Fruit fly (Drosophila melanogaster) whole organism, embryonic: ENCODE data around the gene CG4020.

Experiments used
- Asciz ChIP-seq: fragments of 200-800 bp; sonication (Bioruptor generic); optimal IDR thresholded peaks from 2 replicates; lab custom pipeline; 2017; ENCODE audit warnings: missing biosample characterization, mild to moderate bottlenecking, missing genetic modification characterization, missing genetic modification reagents
- Awh ChIP-seq: fragments of 200-800 bp; sonication (Bioruptor generic); IDR thresholded peaks from 2 replicates; pipeline ENCODE4, ENCODE4 v1.3.6; 2022; ENCODE audit warnings: missing biosample characterization, missing genetic modification characterization
- Blimp-1 ChIP-seq: fragments of 200-800 bp; sonication (Bioruptor generic); optimal IDR thresholded peaks from 3 replicates; lab custom pipeline; 2018; ENCODE audit warnings: missing biosample characterization, missing genetic modification characterization, mild to moderate bottlenecking, moderate library complexity, missing genetic modification reagents
- BtbVII ChIP-seq: fragments of 200-800 bp; sonication (Bioruptor generic); optimal IDR thresholded peaks from 3 replicates; lab custom pipeline; 2017; ENCODE audit warnings: missing biosample characterization, mild to moderate bottlenecking, missing genetic modification characterization
- CG10147 ChIP-seq: fragments of 200-800 bp; sonication (Bioruptor generic); optimal IDR thresholded peaks from 2 replicates; lab custom pipeline; 2019; ENCODE audit warnings: missing biosample characterization, mild to moderate bottlenecking, missing genetic modification characterization, moderate library complexity
- CG11085 ChIP-seq: fragments of 200-800 bp; sonication (Bioruptor generic); IDR thresholded peaks from 2 replicates; pipeline ENCODE4 v1.3.6; 2022; ENCODE audit warnings: missing biosample characterization, missing genetic modification characterization
- CG11398 ChIP-seq: fragments of 200-800 bp; sonication (Bioruptor generic); optimal IDR thresholded peaks from 2 replicates; lab custom pipeline; 2016; ENCODE audit warnings: missing biosample characterization, missing genetic modification characterization
- CG11723 ChIP-seq: fragments of 200-800 bp; sonication (Bioruptor generic); optimal IDR thresholded peaks from 2 replicates; lab custom pipeline; 2017; ENCODE audit warnings: missing biosample characterization, mild to moderate bottlenecking, missing genetic modification characterization
- CG14014 ChIP-seq: fragments of 200-800 bp; sonication (Bioruptor generic); IDR thresholded peaks from 2 replicates; pipeline ENCODE4 v1.3.6; 2022; ENCODE audit warnings: missing biosample characterization, missing genetic modification characterization
- CG14965 ChIP-seq: fragments of 200-800 bp; sonication (Bioruptor generic); optimal IDR thresholded peaks from 2 replicates; lab custom pipeline; 2016; ENCODE audit warnings: missing biosample characterization, missing genetic modification characterization, borderline replicate concordance
- CG17912 ChIP-seq: fragments of 200-800 bp; sonication (Bioruptor generic); optimal IDR thresholded peaks from 2 replicates; lab custom pipeline; 2018; ENCODE audit warnings: missing biosample characterization, mild to moderate bottlenecking, missing genetic modification characterization
- CG2875 ChIP-seq: fragments of 200-800 bp; sonication (Bioruptor generic); optimal IDR thresholded peaks from 2 replicates; lab custom pipeline; 2017; ENCODE audit warnings: missing biosample characterization, mild to moderate bottlenecking, missing genetic modification characterization, missing genetic modification reagents
- CG31441 ChIP-seq: fragments of 200-800 bp; sonication (Bioruptor generic); IDR thresholded peaks from 2 replicates; pipeline ENCODE4 v1.3.6; 2022; ENCODE audit warnings: missing biosample characterization, missing genetic modification characterization
- CG3407 ChIP-seq: fragments of 200-800 bp; sonication (Bioruptor generic); optimal IDR thresholded peaks from 2 replicates; lab custom pipeline; 2018; ENCODE audit warnings: missing biosample characterization, mild to moderate bottlenecking, missing genetic modification characterization
- CG3838 ChIP-seq: fragments of 200-800 bp; sonication (Bioruptor generic); optimal IDR thresholded peaks from 3 replicates; lab custom pipeline; 2016; ENCODE audit warnings: missing biosample characterization, missing genetic modification characterization
- CG3847 ChIP-seq: fragments of 200-800 bp; sonication (Bioruptor generic); IDR thresholded peaks from 2 replicates; pipeline ENCODE4 v1.3.6; 2022; ENCODE audit warnings: missing biosample characterization, missing genetic modification characterization
- CG4730 ChIP-seq: fragments of 200-800 bp; sonication (Bioruptor generic); IDR thresholded peaks from 2 replicates; pipeline ENCODE4 v1.3.6; 2022; ENCODE audit warnings: missing biosample characterization, missing genetic modification characterization
- CG5953 ChIP-seq: fragments of 200-800 bp; sonication (Bioruptor generic); IDR thresholded peaks from 2 replicates; pipeline ENCODE4 v1.3.6; 2022; ENCODE audit warnings: missing biosample characterization, missing genetic modification characterization
- CG6791 ChIP-seq: fragments of 200-800 bp; sonication (Bioruptor generic); IDR thresholded peaks from 3 replicates; pipeline ENCODE4 v1.3.6; 2022; ENCODE audit warnings: missing biosample characterization, missing genetic modification characterization; ENCODE audit not compliant: partially characterized antibody
- CG9727 ChIP-seq: fragments of 200-800 bp; sonication (Bioruptor generic); optimal IDR thresholded peaks from 3 replicates; lab custom pipeline; 2017; ENCODE audit warnings: missing biosample characterization, mild to moderate bottlenecking, missing genetic modification characterization
- Camta ChIP-seq: fragments of 200-800 bp; sonication (Bioruptor generic); optimal IDR thresholded peaks from 2 replicates; lab custom pipeline; 2016; ENCODE audit warnings: missing biosample characterization, missing genetic modification characterization
- Ets65A ChIP-seq: fragments of 200-800 bp; sonication (Bioruptor generic); peaks from one replicate; lab custom pipeline; 2016; ENCODE audit warnings: missing biosample characterization, missing genetic modification characterization
- H2.0 ChIP-seq: fragments of 200-800 bp; sonication (Bioruptor generic); IDR thresholded peaks from 2 replicates; pipeline ENCODE4 v1.3.6; 2022; ENCODE audit warnings: missing biosample characterization, missing genetic modification characterization
- Mad ChIP-seq: fragments of 200-800 bp; sonication (Bioruptor generic); optimal IDR thresholded peaks from 2 replicates; lab custom pipeline; 2016; ENCODE audit warnings: missing biosample characterization, missing genetic modification characterization
- Mes4 ChIP-seq: fragments of 200-800 bp; sonication (Bioruptor generic); optimal IDR thresholded peaks from 2 replicates; lab custom pipeline; 2016; ENCODE audit warnings: missing biosample characterization, missing genetic modification characterization
- Mrtf ChIP-seq: fragments of 200-800 bp; sonication (Bioruptor generic); IDR thresholded peaks from 3 replicates; pipeline ENCODE4 v1.3.6; 2022; ENCODE audit warnings: missing biosample characterization, missing genetic modification characterization
- Nf-YC ChIP-seq: fragments of 200-800 bp; optimal IDR thresholded peaks from 3 replicates; lab custom pipeline; 2019; ENCODE audit warnings: missing biosample characterization, mild to moderate bottlenecking, missing genetic modification characterization, moderate library complexity
- Ravus ChIP-seq: fragments of 200-800 bp; sonication (Bioruptor generic); IDR thresholded peaks from 2 replicates; pipeline ENCODE4 v1.3.6; 2022; ENCODE audit warnings: missing biosample characterization, missing genetic modification characterization
- Sox100B ChIP-seq: fragments of 200-800 bp; sonication (Bioruptor generic); optimal IDR thresholded peaks from 3 replicates; lab custom pipeline; 2018; ENCODE audit warnings: missing biosample characterization, mild to moderate bottlenecking, missing genetic modification characterization
- Sox102F ChIP-seq: fragments of 200-800 bp; sonication (Bioruptor generic); optimal IDR thresholded peaks from 2 replicates; lab custom pipeline; 2018; ENCODE audit warnings: missing biosample characterization, mild to moderate bottlenecking, missing genetic modification characterization, moderate library complexity
- Usf ChIP-seq: fragments of 200-800 bp; sonication (Bioruptor generic); optimal IDR thresholded peaks from 2 replicates; lab custom pipeline; 2017; ENCODE audit warnings: missing genotype, missing biosample characterization, missing genetic modification characterization
- Vsx1 ChIP-seq: fragments of 200-800 bp; sonication (Bioruptor generic); optimal IDR thresholded peaks from 2 replicates; lab custom pipeline; 2017; ENCODE audit warnings: missing biosample characterization, mild to moderate bottlenecking, missing genetic modification characterization, missing genetic modification reagents
- abd-A ChIP-seq: fragments of 200-800 bp; sonication (Bioruptor generic); optimal IDR thresholded peaks from 3 replicates; lab custom pipeline; 2019; ENCODE audit warnings: missing biosample characterization, mild to moderate bottlenecking, missing genetic modification characterization, moderate library complexity
- aop ChIP-seq: fragments of 200-800 bp; sonication (Bioruptor generic); IDR thresholded peaks from 2 replicates; pipeline ENCODE4 v1.3.6; 2022; ENCODE audit warnings: missing biosample characterization, missing genetic modification characterization
- chinmo ChIP-seq: fragments of 200-800 bp; sonication (Bioruptor generic); IDR thresholded peaks from 4 replicates; pipeline ENCODE4 v1.3.6; 2022; ENCODE audit warnings: missing biosample characterization, missing genetic modification characterization; ENCODE audit not compliant: partially characterized antibody
- emc ChIP-seq: fragments of 200-800 bp; sonication (Bioruptor generic); optimal IDR thresholded peaks from 2 replicates; lab custom pipeline; 2016; ENCODE audit warnings: missing biosample characterization, missing genetic modification characterization
- eve ChIP-seq, 2 experiments: fragments of >200 bp; optimal IDR thresholded peaks; 2 replicates each; lab custom pipeline; 2017; ENCODE audit warnings: missing biosample characterization in 2 of 2, missing genetic modification characterization in 2 of 2
- fd96Cb ChIP-seq: fragments of 200-800 bp; sonication (Bioruptor generic); optimal IDR thresholded peaks from 2 replicates; lab custom pipeline; 2018; ENCODE audit warnings: missing biosample characterization, mild to moderate bottlenecking, missing genetic modification characterization, moderate library complexity
- gcm ChIP-seq: fragments of 200-800 bp; sonication (Bioruptor generic); optimal IDR thresholded peaks from 2 replicates; lab custom pipeline; 2019; ENCODE audit warnings: missing biosample characterization, mild to moderate bottlenecking, missing genetic modification characterization, moderate library complexity
- hkb ChIP-seq, 2 experiments: fragments of 200-800 bp in 1 of 2; fragments of >200 bp in 1 of 2; sonication (Bioruptor generic) in 1 of 2; IDR thresholded peaks in 1 of 2; optimal IDR thresholded peaks in 1 of 2; 2 replicates each; pipeline versions ENCODE4 v1.3.6 to Lab custom; 2017 to 2022; ENCODE audit warnings: missing biosample characterization in 1 of 2, missing genetic modification characterization in 1 of 2
- jing ChIP-seq: fragments of 200-800 bp; sonication (Bioruptor generic); optimal IDR thresholded peaks from 2 replicates; lab custom pipeline; 2018; ENCODE audit warnings: missing biosample characterization, mild to moderate bottlenecking, missing genetic modification characterization
- jumu ChIP-seq: fragments of 200-800 bp; sonication (Bioruptor generic); optimal IDR thresholded peaks from 3 replicates; lab custom pipeline; 2016; ENCODE audit warnings: missing biosample characterization, missing genetic modification characterization
- phol ChIP-seq: fragments of 200-800 bp; sonication (Bioruptor generic); optimal IDR thresholded peaks from 3 replicates; lab custom pipeline; 2018; ENCODE audit warnings: missing biosample characterization, mild to moderate bottlenecking, missing genetic modification characterization, moderate library complexity
- pnt ChIP-seq: fragments of 200-800 bp; sonication (Bioruptor generic); optimal IDR thresholded peaks from 3 replicates; lab custom pipeline; 2016; ENCODE audit warnings: missing biosample characterization, missing genetic modification characterization
- row ChIP-seq: fragments of 200-800 bp; sonication (Bioruptor generic); IDR thresholded peaks from 3 replicates; pipeline ENCODE4 v1.3.6; 2022; ENCODE audit warnings: missing biosample characterization, missing genetic modification characterization
- slp2 ChIP-seq: fragments of 200-800 bp; sonication (Bioruptor generic); optimal IDR thresholded peaks from 2 replicates; lab custom pipeline; 2016; ENCODE audit warnings: missing biosample characterization, missing genetic modification characterization
- stwl ChIP-seq: fragments of 200-800 bp; sonication (Bioruptor generic); optimal IDR thresholded peaks from 3 replicates; lab custom pipeline; 2018; ENCODE audit warnings: missing biosample characterization, mild to moderate bottlenecking, missing genetic modification characterization, moderate library complexity
- usp ChIP-seq: fragments of >200 bp; optimal IDR thresholded peaks from 2 replicates; lab custom pipeline; 2017; ENCODE audit warnings: missing biosample characterization, missing genetic modification characterization
- zen2 ChIP-seq: fragments of 200-800 bp; sonication (Bioruptor generic); IDR thresholded peaks from 3 replicates; pipeline ENCODE4 v1.3.6; 2022; ENCODE audit warnings: missing biosample characterization, missing genetic modification characterization; ENCODE audit not compliant: partially characterized antibody

Gene CG4020

DNA sequence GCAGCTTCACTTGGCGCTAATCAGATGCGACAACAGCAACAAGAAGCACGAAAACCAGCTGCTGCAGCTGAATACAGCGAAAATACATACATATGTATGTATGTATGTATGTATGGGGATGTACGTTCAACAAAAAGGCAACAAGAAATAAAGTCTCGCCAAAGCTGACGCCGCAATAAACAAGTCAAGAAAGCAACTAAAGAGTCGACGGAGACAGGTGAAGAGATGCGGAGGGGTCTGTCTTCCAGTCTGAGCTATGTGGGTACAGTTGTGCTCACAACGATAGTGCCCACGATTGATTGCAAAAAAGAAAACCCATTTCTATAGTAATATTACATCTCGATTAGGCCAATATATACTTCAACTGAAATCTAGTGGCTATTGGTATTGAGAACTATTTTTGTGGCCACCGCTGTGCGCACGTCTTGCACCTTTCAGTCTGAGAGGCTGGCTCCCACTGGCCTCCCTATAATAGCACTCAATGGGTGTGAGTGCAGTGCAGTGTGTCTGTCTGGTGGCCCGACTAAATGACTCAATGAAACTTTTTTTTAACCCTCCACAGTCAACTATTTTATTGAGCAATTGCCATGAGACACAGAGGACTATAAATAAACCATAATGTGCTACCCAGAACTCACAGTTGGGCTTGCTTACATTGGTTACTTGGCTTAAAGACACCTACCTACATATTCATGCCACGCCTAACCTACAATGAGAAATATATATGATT lies 9.6 kb upstream of the CG4020 start (continued):
- TF ChIP-seq CG5953 (GFP tag; lab: Robert Waterston, UW) (peak; percentile 91), CG3838 (peak; percentile 44), usp (GFP tag; lab: Kevin White, UChicago) (no peak), eve (GFP tag; optimal IDR thresholded peaks at IDR 0.05; lab: Kevin White, UChicago) (peak in 1 of 2 experiments; percentile 95), Ravus (GFP tag; lab: Robert Waterston, UW) (peak; percentile 76), Awh (GFP tag; lab: Robert Waterston, UW) (peak; percentile 92), CG31441 (GFP tag; lab: Robert Waterston, UW) (peak; percentile 94), Sox102F (GFP tag; lab: Kevin White, UChicago) (peak; percentile 94), Nf-YC (tag; lab: Kevin White, UChicago) (peak; percentile 48), stwl (tag; lab: Kevin White, UChicago) (peak; percentile 18), emc (GFP tag; lab: Kevin White, UChicago) (peak; percentile 50), Mes4 (GFP tag; lab: Kevin White, UChicago) (peak; percentile 84), pnt (peak; percentile 87), CG11723 (GFP tag; lab: Kevin White, UChicago) (peak; percentile 74), zen2 (GFP tag; lab: Robert Waterston, UW) (no peak), CG10147 (GFP tag; lab: Kevin White, UChicago) (peak; percentile 67), CG11085 (peak; percentile 76; the same call in 1 of the 2 replicates), aop (GFP tag; lab: Robert Waterston, UW) (peak; percentile 81; the same call in 1 of the 2 replicates), abd-A (tag; lab: Kevin White, UChicago) (no peak), Asciz (GFP tag; lab: Kevin White, UChicago) (peak; percentile 89), fd96Cb (tag; lab: Kevin White, UChicago) (peak; percentile 92), H2.0 (peak; percentile 89), Blimp-1 (GFP tag; lab: Kevin White, UChicago) (peak; percentile 91), Vsx1 (GFP tag; lab: Kevin White, UChicago) (peak; percentile 47), CG11398 (peak; percentile 87), hkb (optimal IDR thresholded peaks at IDR 0.05; lab: Kevin White, UChicago) (no peak), hkb (GFP tag; IDR thresholded peaks at IDR 0.05; lab: Robert Waterston, UW) (peak; percentile 94), BtbVII (GFP tag; lab: Kevin White, UChicago) (peak; percentile 82), Usf (GFP tag; lab: Kevin White, UChicago) (peak; percentile 70), gcm (GFP tag; lab: Kevin White, UChicago) (peak; percentile 79), CG4730 (GFP tag; lab: Robert Waterston, UW) (peak; percentile 78), Camta (GFP tag; lab: Kevin White, UChicago) (peak; percentile 87), CG6791 (no peak), Ets65A (GFP tag; lab: Kevin White, UChicago) (peak; percentile 98), slp2 (peak; percentile 91), phol (peak; percentile 90), CG2875 (peak; percentile 91), chinmo (GFP tag; lab: Robert Waterston, UW) (no peak), Mad (peak; percentile 69), CG14014 (GFP tag; lab: Robert Waterston, UW) (peak; percentile 90), jumu (GFP tag; lab: Kevin White, UChicago) (peak; percentile 91), CG3407 (GFP tag; lab: Kevin White, UChicago) (peak; percentile 87), CG3847 (peak; percentile 76), CG14965 (GFP tag; lab: Kevin White, UChicago) (peak; percentile 75), Mrtf (GFP tag; lab: Robert Waterston, UW) (peak; percentile 91), CG17912 (GFP tag; lab: Kevin White, UChicago) (no peak), CG9727 (GFP tag; lab: Kevin White, UChicago) (peak; percentile 78), row (GFP tag; lab: Robert Waterston, UW) (peak; percentile 84), Sox100B (GFP tag; lab: Kevin White, UChicago) (peak; percentile 83), jing (peak; percentile 88)
